Fruit fly (Drosophila melanogaster) Kc167 (cell line): ENCODE data around the gene CG42449.

Source experiments
- Myc ChIP-seq: fragments of >200 bp; optimal IDR thresholded peaks from 2 replicates; lab custom pipeline; 2017; ENCODE audit warnings: missing external identifiers
- Sin3A ChIP-seq: fragments of >200 bp; optimal IDR thresholded peaks from 2 replicates; lab custom pipeline; 2018; ENCODE audit warnings: missing external identifiers
- h ChIP-seq: fragments of >200 bp; optimal IDR thresholded peaks from 3 replicates; lab custom pipeline; 2018; ENCODE audit warnings: missing external identifiers
- insv ChIP-seq: fragments of >200 bp; optimal IDR thresholded peaks from 3 replicates; lab custom pipeline; 2018; ENCODE audit warnings: missing external identifiers
- psq ChIP-seq: fragments of >200 bp; optimal IDR thresholded peaks from 2 replicates; lab custom pipeline; 2017; ENCODE audit warnings: missing external identifiers
- ttk ChIP-seq: sonication (Bioruptor generic); optimal IDR thresholded peaks from 2 replicates; lab custom pipeline; 2017; ENCODE audit warnings: missing external identifiers

Gene CG42449

dm6 chrX:5695035-5695434 lies 12.0 kb downstream of the CG42449 start, which contains the start of gene CG3149:
CG3149 (minus strand) TSS chrX:5695205.
- no peak for TF ChIP-seq ttk (lab: Kevin White, UChicago)
- no peak for TF ChIP-seq psq (lab: Kevin White, UChicago)
- TF ChIP-seq Sin3A (lab: Kevin White, UChicago), result no peak
- no peak for TF ChIP-seq h (lab: Kevin White, UChicago)
- TF ChIP-seq Myc (lab: Kevin White, UChicago), result no peak

- TF ChIP-seq h (lab: Kevin White, UChicago) (no peak), Sin3A (lab: Kevin White, UChicago) (no peak), Myc (lab: Kevin White, UChicago) (no peak), ttk (lab: Kevin White, UChicago) (no peak), psq (lab: Kevin White, UChicago) (no peak), insv (no peak)
Observed at dm6 chrX:5695958-5696357, 12.9 kb downstream of the CG42449 start.

DNA sequence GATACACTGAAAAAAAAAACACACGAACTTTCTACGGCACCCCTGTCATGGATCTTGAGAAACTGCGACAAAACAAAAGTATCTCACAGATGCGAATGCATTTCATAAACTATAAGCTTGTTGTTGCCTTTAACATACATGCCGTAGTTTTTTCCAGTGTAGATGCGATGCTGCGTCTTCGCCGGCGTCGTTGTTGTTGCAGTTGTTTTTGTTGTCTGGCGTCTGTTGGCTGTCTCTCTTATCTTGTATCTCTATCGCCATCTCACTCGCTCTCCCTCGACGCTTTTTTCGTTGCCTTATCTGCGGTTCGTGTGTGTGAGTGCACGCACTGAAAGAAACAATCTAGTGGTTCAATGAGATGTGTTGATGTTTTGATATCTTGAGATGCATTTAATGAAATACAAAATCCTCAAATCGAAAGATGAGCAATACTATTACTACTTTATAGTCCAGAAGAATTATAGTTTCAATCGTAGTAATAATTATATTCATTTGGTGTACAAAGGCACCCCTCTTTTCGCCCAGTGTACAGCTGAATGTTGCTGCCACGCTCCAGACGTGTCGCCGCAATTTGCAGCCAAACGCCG lies 13.5 kb downstream of the CG42449 start:
- TF ChIP-seq ttk (lab: Kevin White, UChicago) (no peak), psq (lab: Kevin White, UChicago) (no peak), insv (no peak), Sin3A (lab: Kevin White, UChicago) (no peak), Myc (lab: Kevin White, UChicago) (no peak)

DNA sequence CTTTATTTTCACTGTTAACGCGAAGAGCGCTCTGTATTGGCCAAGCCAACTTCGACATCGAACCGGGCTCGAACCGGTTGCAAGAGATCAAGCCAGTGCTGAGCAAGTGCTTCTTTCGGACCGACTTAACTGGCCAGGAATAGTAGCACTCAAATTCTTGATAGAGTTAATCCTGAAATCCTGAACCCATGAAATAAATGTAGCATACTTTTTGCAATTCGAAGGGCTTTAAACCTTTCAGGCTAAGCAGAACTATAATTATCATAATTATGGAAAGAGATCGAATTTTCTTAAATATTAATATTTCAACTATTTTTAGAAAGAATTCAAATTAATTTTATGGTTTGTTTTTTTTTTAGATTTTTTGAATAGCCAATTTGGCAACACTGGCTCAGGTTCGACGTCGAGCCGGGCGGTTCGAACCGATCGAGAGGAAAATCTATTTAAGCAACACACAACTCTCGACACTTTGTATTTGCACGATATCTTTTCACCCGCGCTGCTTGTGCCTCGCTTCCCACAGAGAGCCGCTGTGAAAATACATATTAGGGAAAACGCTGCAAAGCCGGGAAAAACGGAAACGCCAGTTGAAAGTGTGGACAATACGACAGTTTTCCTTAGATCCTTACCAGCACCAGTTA lies 15.2 kb downstream of the CG42449 start, which contains the start of gene AdamTS-B:
AdamTS-B (plus strand) TSS at position 471 of the 641 bp plus-strand sequence.
- TF ChIP-seq h (lab: Kevin White, UChicago), result no peak
- TF ChIP-seq ttk (lab: Kevin White, UChicago), result no peak
- no peak for TF ChIP-seq insv
- TF ChIP-seq Sin3A (lab: Kevin White, UChicago), result no peak
- no peak for TF ChIP-seq psq (lab: Kevin White, UChicago)
- no peak for TF ChIP-seq Myc (lab: Kevin White, UChicago)

- TF ChIP-seq psq (lab: Kevin White, UChicago), result no peak
- no peak for TF ChIP-seq ttk (lab: Kevin White, UChicago)
- no peak for TF ChIP-seq Sin3A (lab: Kevin White, UChicago)
Observed at dm6 chrX:5699824-5700498, 16.9 kb downstream of the CG42449 start.

dm6 chrX:5705097-5705496 lies 22.1 kb downstream of the CG42449 start:
- TF ChIP-seq insv (no peak), h (lab: Kevin White, UChicago) (no peak), ttk (lab: Kevin White, UChicago) (no peak), Myc (lab: Kevin White, UChicago) (no peak), Sin3A (lab: Kevin White, UChicago) (no peak), psq (lab: Kevin White, UChicago) (no peak)

DNA sequence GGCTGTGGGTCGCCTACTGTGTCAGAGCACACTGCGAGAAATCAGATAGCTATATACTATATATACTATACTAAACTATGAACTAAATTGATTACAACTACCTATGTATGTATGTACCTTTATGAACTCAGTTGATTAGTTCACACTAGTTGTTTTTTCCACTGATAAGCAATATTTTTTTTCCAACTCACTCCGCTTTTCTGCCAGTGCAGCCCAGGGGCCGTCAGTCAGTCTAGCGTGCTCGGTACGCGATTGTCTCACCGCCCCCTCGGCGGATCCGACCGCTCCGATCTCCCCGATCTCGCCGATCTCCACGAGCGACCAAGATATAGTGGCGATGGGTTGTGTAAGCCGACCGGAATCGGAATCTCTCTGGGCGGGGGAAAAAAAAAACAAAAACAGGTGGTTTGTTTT lies 22.9 kb downstream of the CG42449 start:
- no peak for TF ChIP-seq Sin3A (lab: Kevin White, UChicago)
- TF ChIP-seq ttk (lab: Kevin White, UChicago), result no peak
- TF ChIP-seq h (lab: Kevin White, UChicago), result no peak
- TF ChIP-seq psq (lab: Kevin White, UChicago), result no peak
- no peak for TF ChIP-seq insv
- no peak for TF ChIP-seq Myc (lab: Kevin White, UChicago)

DNA sequence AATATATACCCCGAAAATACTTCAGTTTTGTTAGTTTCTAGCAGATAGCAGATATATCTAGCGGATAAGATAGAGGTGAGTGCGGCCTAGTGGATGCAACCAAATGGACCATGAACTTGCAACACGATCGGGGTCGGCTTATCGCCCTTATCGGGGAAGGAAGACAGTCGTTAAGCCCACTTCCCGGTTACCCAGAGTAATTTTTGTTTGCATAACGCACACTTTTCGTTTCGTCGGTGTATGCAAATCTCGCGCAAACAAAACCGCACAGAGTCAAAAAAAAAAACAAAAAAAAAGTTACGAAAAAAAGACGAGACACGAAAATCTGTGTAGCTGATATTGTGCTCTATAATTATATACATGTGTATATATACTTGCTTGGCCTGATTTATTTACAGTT lies 29.9 kb downstream of the CG42449 start:
- no peak for TF ChIP-seq Myc (lab: Kevin White, UChicago)
- TF ChIP-seq h (lab: Kevin White, UChicago), result no peak

dm6 chrX:5714786-5715185 lies 31.7 kb downstream of the CG42449 start:
- peak; percentile 99 for TF ChIP-seq ttk (lab: Kevin White, UChicago)
- TF ChIP-seq Myc (lab: Kevin White, UChicago), result no peak
- no peak for TF ChIP-seq Sin3A (lab: Kevin White, UChicago)
- no peak for TF ChIP-seq insv

dm6 chrX:5715455-5716227 lies 32.6 kb downstream of the CG42449 start:
- no peak for TF ChIP-seq Sin3A (lab: Kevin White, UChicago)

- TF ChIP-seq ttk (lab: Kevin White, UChicago), result no peak
- TF ChIP-seq Sin3A (lab: Kevin White, UChicago), result no peak
- TF ChIP-seq psq (lab: Kevin White, UChicago), result no peak
- no peak for TF ChIP-seq insv
- no peak for TF ChIP-seq h (lab: Kevin White, UChicago)
- TF ChIP-seq Myc (lab: Kevin White, UChicago), result no peak
Observed at dm6 chrX:5717741-5718475, 34.9 kb downstream of the CG42449 start, which contains the start of gene CG33080. CG33080 (minus strand) TSS chrX:5717778.
